Worm (Caenorhabditis elegans) whole organism, L3 larva: ENCODE results near the gene R05G9.3.
A peak's percentile ranks its signal among the peaks of the same experiment; 100 is the strongest.

ENCODE experiments used
- R02D3.7 ChIP-seq: fragments of 150-350 bp; optimal IDR thresholded peaks from 2 replicates; lab custom pipeline; 2014; ENCODE audit warnings: missing biosample characterization, missing genetic modification characterization
- ZK546.5 ChIP-seq: sonication (generic microtip); optimal IDR thresholded peaks from 2 replicates; lab custom pipeline; 2017; ENCODE audit warnings: missing biosample characterization, missing genetic modification characterization
- aly-2 ChIP-seq: fragments of 150-350 bp; optimal IDR thresholded peaks from 2 replicates; lab custom pipeline; 2014; ENCODE audit warnings: missing biosample characterization, missing genetic modification characterization
- ceh-82 ChIP-seq: fragments of 150-350 bp; optimal IDR thresholded peaks from 2 replicates; lab custom pipeline; 2014; ENCODE audit warnings: missing biosample characterization, missing genetic modification characterization
- egl-27 ChIP-seq: sonication (generic microtip); optimal IDR thresholded peaks from 4 replicates; lab custom pipeline; 2017; ENCODE audit warnings: missing biosample characterization, missing genetic modification reagents, missing genetic modification characterization
- egl-5 ChIP-seq: fragments of 150-350 bp; optimal IDR thresholded peaks from 2 replicates; lab custom pipeline; 2017; ENCODE audit warnings: missing biosample characterization, missing genetic modification reagents, missing genetic modification characterization, inconsistent platforms
- elt-1 ChIP-seq: fragments of 150-350 bp; optimal IDR thresholded peaks from 2 replicates; lab custom pipeline; 2014; ENCODE audit warnings: missing biosample characterization, missing genetic modification characterization
- elt-2 ChIP-seq: sonication (generic microtip); optimal IDR thresholded peaks from 2 replicates; lab custom pipeline; 2016; ENCODE audit warnings: missing genetic modification reagents, mild to moderate bottlenecking, missing genetic modification characterization, missing compliant biosample characterization
- elt-3 ChIP-seq, 3 experiments: fragments of 150-350 bp in 1 of 3; sonication (generic microtip) in 2 of 3; optimal IDR thresholded peaks; 2 replicates in 2 of 3; 4 replicates in 1 of 3; lab custom pipeline; 2014 to 2017; ENCODE audit warnings: missing biosample characterization in 3 of 3, missing genetic modification characterization in 3 of 3
- eor-1 ChIP-seq, 2 experiments: fragments of 150-350 bp; optimal IDR thresholded peaks; 2 replicates each; lab custom pipeline; 2014 to 2018; ENCODE audit warnings: missing biosample characterization in 2 of 2, missing genetic modification characterization in 2 of 2
- fkh-2 ChIP-seq: fragments of 150-350 bp; optimal IDR thresholded peaks from 2 replicates; lab custom pipeline; 2014; ENCODE audit warnings: missing biosample characterization, missing genetic modification reagents, missing genetic modification characterization
- hmg-11 ChIP-seq: sonication (generic microtip); optimal IDR thresholded peaks from 2 replicates; lab custom pipeline; 2016; ENCODE audit warnings: missing genetic modification characterization, missing compliant biosample characterization
- jun-1 ChIP-seq: fragments of 150-350 bp; optimal IDR thresholded peaks from 2 replicates; lab custom pipeline; 2014; ENCODE audit warnings: missing biosample characterization, missing genetic modification reagents, missing genetic modification characterization
- lin-15B ChIP-seq: fragments of 150-350 bp; optimal IDR thresholded peaks from 2 replicates; lab custom pipeline; 2014; ENCODE audit warnings: missing biosample characterization, missing genetic modification characterization
- lin-39 ChIP-seq: fragments of 150-350 bp; optimal IDR thresholded peaks from 2 replicates; lab custom pipeline; 2018; ENCODE audit warnings: missing biosample characterization, missing genetic modification reagents, missing genetic modification characterization
- mdl-1 ChIP-seq: fragments of 150-350 bp; optimal IDR thresholded peaks from 2 replicates; lab custom pipeline; 2014; ENCODE audit warnings: missing biosample characterization, missing genetic modification characterization
- mml-1 ChIP-seq: fragments of 150-350 bp; sonication (generic microtip); optimal IDR thresholded peaks from 3 replicates; lab custom pipeline; 2014; ENCODE audit warnings: missing biosample characterization, missing genetic modification characterization
- nfya-1 ChIP-seq: sonication (generic microtip); optimal IDR thresholded peaks from 2 replicates; lab custom pipeline; 2017; ENCODE audit warnings: missing genetic modification characterization, mild to moderate bottlenecking, missing compliant biosample characterization, antibody characterized with exemption, moderate library complexity; ENCODE audit not compliant: insufficient read depth
- nhr-11 ChIP-seq: fragments of 150-350 bp; optimal IDR thresholded peaks from 2 replicates; lab custom pipeline; 2014; ENCODE audit warnings: missing biosample characterization, missing genetic modification characterization
- nhr-12 ChIP-seq: fragments of 150-350 bp; optimal IDR thresholded peaks from 2 replicates; lab custom pipeline; 2014; ENCODE audit warnings: missing biosample characterization, missing genetic modification characterization
- nhr-23 ChIP-seq: fragments of 150-350 bp; optimal IDR thresholded peaks from 2 replicates; lab custom pipeline; 2014; ENCODE audit warnings: missing biosample characterization, missing genetic modification reagents, missing genetic modification characterization
- nhr-237 ChIP-seq: fragments of 150-350 bp; optimal IDR thresholded peaks from 2 replicates; lab custom pipeline; 2014; ENCODE audit warnings: missing biosample characterization, missing genetic modification characterization
- nhr-25 ChIP-seq: sonication (generic microtip); optimal IDR thresholded peaks from 2 replicates; lab custom pipeline; 2017; ENCODE audit warnings: missing biosample characterization, missing genetic modification characterization
- nhr-28 ChIP-seq: fragments of 150-350 bp; optimal IDR thresholded peaks from 2 replicates; lab custom pipeline; 2014; ENCODE audit warnings: missing biosample characterization, missing genetic modification characterization
- nhr-43 ChIP-seq: sonication (generic microtip); optimal IDR thresholded peaks from 2 replicates; lab custom pipeline; 2016; ENCODE audit warnings: mild to moderate bottlenecking, missing genetic modification characterization, missing compliant biosample characterization; ENCODE audit not compliant: poor library complexity, severe bottlenecking
- nhr-67 ChIP-seq: fragments of 150-350 bp; optimal IDR thresholded peaks from 2 replicates; lab custom pipeline; 2014; ENCODE audit warnings: missing biosample characterization, missing genetic modification characterization
- nhr-76 ChIP-seq: fragments of 150-350 bp; sonication (generic microtip); optimal IDR thresholded peaks from 5 replicates; lab custom pipeline; 2014; ENCODE audit warnings: missing biosample characterization, missing genetic modification characterization
- pha-4 ChIP-seq: fragments of 150-350 bp; optimal IDR thresholded peaks from 2 replicates; lab custom pipeline; 2014; ENCODE audit warnings: missing biosample characterization, missing genetic modification reagents, missing genetic modification characterization
- pqm-1 ChIP-seq: fragments of 150-350 bp; optimal IDR thresholded peaks from 2 replicates; lab custom pipeline; 2017; ENCODE audit warnings: missing biosample characterization, missing genetic modification characterization, inconsistent platforms
- sea-2 ChIP-seq: fragments of 150-350 bp; sonication (generic microtip); optimal IDR thresholded peaks from 4 replicates; lab custom pipeline; 2014; ENCODE audit warnings: missing biosample characterization, missing genetic modification reagents, missing genetic modification characterization
- skn-1 ChIP-seq: fragments of 150-350 bp; optimal IDR thresholded peaks from 2 replicates; lab custom pipeline; 2014; ENCODE audit warnings: missing biosample characterization, missing genetic modification characterization
- snpc-4 ChIP-seq: fragments of 150-350 bp; optimal IDR thresholded peaks from 2 replicates; lab custom pipeline; 2014; ENCODE audit warnings: missing biosample characterization, missing genetic modification characterization
- tbx-2 ChIP-seq: sonication (generic microtip); optimal IDR thresholded peaks from 2 replicates; lab custom pipeline; 2016; ENCODE audit warnings: mild to moderate bottlenecking, missing genetic modification characterization, missing compliant biosample characterization
- unc-39 ChIP-seq: sonication (generic microtip); optimal IDR thresholded peaks from 4 replicates; lab custom pipeline; 2017; ENCODE audit warnings: missing biosample characterization, missing genetic modification characterization
- unc-62 ChIP-seq: fragments of 150-350 bp; sonication (generic microtip); optimal IDR thresholded peaks from 4 replicates; lab custom pipeline; 2014; ENCODE audit warnings: missing biosample characterization, missing genetic modification reagents, missing genetic modification characterization
- zag-1 ChIP-seq: fragments of 150-350 bp; optimal IDR thresholded peaks from 2 replicates; lab custom pipeline; 2014; ENCODE audit warnings: missing biosample characterization, missing genetic modification characterization
- ztf-11 ChIP-seq: fragments of 150-350 bp; optimal IDR thresholded peaks from 2 replicates; lab custom pipeline; 2014; ENCODE audit warnings: missing biosample characterization, missing genetic modification characterization

The R05G9.3 gene

ce11 chrII:6489711-6490184, 11.6 kb downstream of the R05G9.3 start, which contains the start of the genes snr-3 and rsp-5 (continued):
- TF ChIP-seq nhr-12 (tag; lab: Kevin White, UChicago) (no peak), elt-1 (no peak), ZK546.5 (tag; lab: Kevin White, UChicago) (no peak), mdl-1 (tag; lab: Kevin White, UChicago) (no peak), jun-1 (tag; lab: Kevin White, UChicago) (no peak), tbx-2 (no peak), egl-5 (tag; lab: Kevin White, UChicago) (peak; percentile 92), hmg-11 (tag; lab: Kevin White, UChicago) (no peak), unc-62 (GFP tag; lab: Kevin White, UChicago) (no peak), mml-1 (tag; lab: Kevin White, UChicago) (no peak), skn-1 (tag; lab: Kevin White, UChicago) (no peak), nhr-23 (tag; lab: Kevin White, UChicago) (peak; percentile 80), egl-27 (tag; lab: Kevin White, UChicago) (no peak), elt-3 (tag; optimal IDR thresholded peaks at IDR 0.05; lab: Kevin White, UChicago) (no peak), eor-1 (tag; optimal IDR thresholded peaks at IDR 0.05; lab: Kevin White, UChicago) (no peak), lin-15B (tag; lab: Kevin White, UChicago) (peak; percentile 78)

ce11 chrII:6486344-6486743, 15.0 kb downstream of the R05G9.3 start:
- no peak for TF ChIP-seq lin-15B (tag; lab: Kevin White, UChicago)
- no peak for TF ChIP-seq elt-1
- peak; percentile 64 for TF ChIP-seq pqm-1 (tag; lab: Kevin White, UChicago)
- TF ChIP-seq nhr-237 (tag; lab: Kevin White, UChicago), result no peak
- TF ChIP-seq aly-2 (tag; lab: Kevin White, UChicago), result no peak
- TF ChIP-seq snpc-4 (tag; lab: Kevin White, UChicago), result no peak
- TF ChIP-seq nhr-67, result no peak
- TF ChIP-seq nhr-11 (tag; lab: Kevin White, UChicago), result no peak
- TF ChIP-seq ceh-82, result no peak
- no peak for TF ChIP-seq R02D3.7
- peak; percentile 57 for TF ChIP-seq elt-2
- no peak for TF ChIP-seq egl-5 (tag; lab: Kevin White, UChicago)
- no peak for TF ChIP-seq nhr-43 (tag; lab: Kevin White, UChicago)
- TF ChIP-seq nhr-28 (tag; lab: Kevin White, UChicago), result no peak
- no peak for TF ChIP-seq ZK546.5 (tag; lab: Kevin White, UChicago)
- TF ChIP-seq nhr-76, result no peak
- no peak for TF ChIP-seq tbx-2
- TF ChIP-seq nfya-1 (tag; lab: Kevin White, UChicago), result peak; percentile 17
- TF ChIP-seq nhr-25 (tag; lab: Kevin White, UChicago), result no peak
- TF ChIP-seq lin-39 (tag; lab: Kevin White, UChicago), result no peak

ce11 chrII:6484876-6485526, 16.3 kb downstream of the R05G9.3 start, which contains the start of the genes lido-16 and plpp-1.2:
Gene lido-16 (minus strand): TSS chrII:6484976.
Gene plpp-1.2 (plus strand): TSS chrII:6485476.
- TF ChIP-seq eor-1 (tag; optimal IDR thresholded peaks at IDR 0.05; lab: Kevin White, UChicago) (no peak), nhr-25 (tag; lab: Kevin White, UChicago) (no peak), nhr-237 (tag; lab: Kevin White, UChicago) (no peak), nhr-11 (tag; lab: Kevin White, UChicago) (no peak), aly-2 (tag; lab: Kevin White, UChicago) (no peak), lin-39 (tag; lab: Kevin White, UChicago) (no peak), lin-15B (tag; lab: Kevin White, UChicago) (no peak), nfya-1 (tag; lab: Kevin White, UChicago) (no peak), unc-39 (tag; lab: Kevin White, UChicago) (no peak), sea-2 (GFP tag; lab: Kevin White, UChicago) (no peak), ztf-11 (no peak), zag-1 (tag; lab: Kevin White, UChicago) (no peak), R02D3.7 (no peak), pqm-1 (tag; lab: Kevin White, UChicago) (no peak), fkh-2 (tag; lab: Kevin White, UChicago) (no peak), elt-1 (no peak), mdl-1 (tag; lab: Kevin White, UChicago) (no peak), pha-4 (tag; lab: Kevin White, UChicago) (no peak)
